Fruit fly (Drosophila melanogaster): ENCODE data around the gene Or33c.

Or33c gene

DNA sequence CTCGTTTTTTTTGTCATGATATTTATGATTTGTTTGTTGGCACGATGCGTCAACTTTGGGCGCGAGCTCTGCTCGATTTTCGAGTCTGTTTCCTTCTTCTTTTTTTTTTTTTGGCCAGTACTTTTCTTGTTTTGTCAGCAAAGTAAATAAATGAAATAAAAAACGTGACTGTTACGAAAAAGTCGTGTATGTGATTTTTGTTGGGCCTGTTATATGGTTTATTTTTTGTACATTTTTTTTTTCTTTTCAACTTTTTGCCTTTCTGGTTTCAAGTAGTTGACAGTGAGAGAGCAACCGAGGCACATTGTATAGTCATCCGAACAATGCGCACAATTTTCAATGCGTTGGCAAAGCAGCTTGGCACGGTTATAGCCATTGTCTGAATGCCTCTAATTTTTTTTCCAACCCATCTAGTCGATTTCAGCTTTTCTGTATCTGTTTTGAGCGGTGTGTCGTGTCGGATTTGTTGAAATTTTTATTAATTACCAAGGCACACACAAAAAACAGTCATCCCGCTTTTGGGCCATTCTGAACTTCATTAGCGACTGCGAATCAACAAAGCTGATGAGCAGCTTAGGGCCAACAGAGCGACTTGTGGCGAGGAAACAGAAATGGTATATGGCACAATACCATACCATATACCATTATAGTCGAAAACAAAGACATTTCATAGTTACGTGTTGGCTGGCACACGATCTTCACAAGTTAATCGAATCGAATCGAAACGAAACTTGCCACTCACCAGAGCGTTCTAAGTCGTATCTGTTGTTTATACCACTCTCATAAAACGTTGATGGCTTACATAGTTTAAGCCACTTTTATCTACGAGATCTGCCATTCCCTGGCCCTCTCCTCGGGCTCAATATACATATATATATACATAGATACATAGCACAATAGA is 25.9 kb downstream of the Or33c start:
- TF ChIP-seq grn (GFP tag; optimal IDR thresholded peaks at IDR 0.05) (peak; percentile 0), bsh (GFP tag; optimal IDR thresholded peaks at IDR 0.05) (no peak), sd (tag; optimal IDR thresholded peaks at IDR 0.05) (peak; percentile 5), oc (tag; optimal IDR thresholded peaks at IDR 0.05) (peak; percentile 39), CG13894 (tag; optimal IDR thresholded peaks at IDR 0.05) (peak; percentile 51), Med (GFP tag) (peak; percentile 53), CG15269 (tag; optimal IDR thresholded peaks at IDR 0.05) (peak; percentile 73), lmd (GFP tag; IDR thresholded peaks at IDR 0.05) (no peak), sqz (GFP tag; optimal IDR thresholded peaks at IDR 0.05) (peak; percentile 15), Awh (GFP tag; IDR thresholded peaks at IDR 0.05) (peak; percentile 71), chinmo (GFP tag; IDR thresholded peaks at IDR 0.05; ENCODE audit: partially characterized antibody) (0 out of 4 replicates have a peak, but pooled peaks have one; percentile 39), CG12769 (tag; optimal IDR thresholded peaks at IDR 0.05) (peak; percentile 42), Neu2 (GFP tag; optimal IDR thresholded peaks at IDR 0.05; ENCODE audit: borderline replicate concordance) (no peak)

DNA sequence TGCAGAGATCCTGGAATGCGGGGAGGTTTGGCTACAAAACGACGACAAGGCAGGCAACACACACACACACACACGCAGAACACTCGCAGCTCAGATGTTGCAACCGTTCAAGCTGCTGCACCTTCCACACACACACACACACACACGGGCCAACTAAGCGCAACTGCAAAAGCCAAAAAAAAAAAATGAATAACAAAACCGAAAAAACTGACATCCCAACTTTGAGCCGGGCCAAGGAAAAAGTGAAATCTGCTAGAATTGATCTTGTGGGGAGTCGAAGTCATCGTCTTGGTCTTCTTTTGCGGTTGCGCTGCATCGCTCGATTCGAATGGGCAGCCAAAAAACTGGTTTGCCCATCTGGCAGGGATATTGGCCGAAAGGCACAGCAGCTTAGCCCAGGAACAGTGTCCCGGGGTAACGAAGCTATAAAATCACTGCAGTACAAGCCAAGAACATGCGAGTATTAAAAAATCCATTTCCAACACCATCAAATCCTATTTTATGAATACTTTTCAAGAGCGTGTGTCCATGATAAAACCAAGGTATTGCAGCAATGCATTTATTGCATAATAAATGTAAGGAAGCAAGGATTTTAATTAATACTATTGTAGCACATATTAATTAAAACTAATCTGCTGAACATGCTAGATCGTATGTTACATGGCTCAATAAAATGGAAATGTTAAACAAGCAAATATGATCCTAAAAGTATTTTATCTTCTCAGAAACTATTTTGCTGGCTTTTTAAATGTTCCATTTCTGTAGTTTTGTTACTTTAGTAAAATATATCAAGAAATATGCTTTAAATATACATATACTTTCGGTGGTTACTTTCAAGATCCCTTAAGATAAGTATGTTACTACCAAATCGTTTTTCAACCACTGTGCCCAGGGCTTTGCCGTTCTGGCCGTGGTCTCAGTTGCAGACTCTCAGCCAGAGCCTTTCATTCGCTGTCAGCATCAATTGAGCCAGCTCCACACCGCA is 28.1 kb downstream of the Or33c start:
- TF ChIP-seq Drgx (GFP tag; IDR thresholded peaks at IDR 0.05) (0 out of 2 replicates have a peak, but pooled peaks have one; percentile 12), lbe (GFP tag; optimal IDR thresholded peaks at IDR 0.05) (peak; percentile 0), sens (GFP tag) (peak; percentile 79), cg (GFP tag; optimal IDR thresholded peaks at IDR 0.05) (peak; percentile 5), CG34224 (GFP tag; IDR thresholded peaks at IDR 0.05; ENCODE audit: partially characterized antibody) (no peak), CG30403 (GFP tag; optimal IDR thresholded peaks at IDR 0.05) (no peak), Ets65A (GFP tag) (peak; percentile 2), CG11247 (GFP tag; IDR thresholded peaks at IDR 0.05) (0 out of 2 replicates have a peak, but pooled peaks have one; percentile 8)

DNA sequence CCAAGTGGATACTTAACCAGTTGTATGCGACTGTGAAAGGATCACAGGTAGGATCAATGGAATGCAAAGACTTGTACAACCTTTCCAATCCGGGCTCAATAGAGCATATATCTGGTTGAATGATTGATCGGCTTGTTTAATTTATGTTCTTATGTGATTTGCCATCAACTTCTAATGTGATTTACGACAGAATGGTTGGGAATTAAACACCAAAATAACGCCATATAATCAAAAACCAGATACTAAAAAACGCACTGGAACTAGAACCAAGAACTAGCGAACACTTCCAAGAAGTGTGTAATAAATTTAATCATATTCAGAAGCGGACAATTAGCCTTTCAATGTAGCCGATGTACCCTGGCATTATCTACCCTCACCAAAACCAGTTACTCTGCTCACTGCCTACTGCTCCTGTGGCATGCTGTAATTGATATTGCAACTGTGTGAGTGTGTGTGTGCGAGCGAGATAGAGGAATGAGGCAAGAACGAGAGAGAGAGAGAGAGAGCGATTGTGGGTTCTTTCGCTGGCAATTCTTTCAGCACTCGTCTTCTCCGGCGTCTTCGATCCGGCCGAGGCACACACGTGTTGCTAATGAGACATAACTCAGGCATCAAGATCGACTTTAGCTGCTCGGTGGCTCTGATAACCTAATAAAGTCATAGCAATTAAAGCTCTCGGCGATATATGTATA is 31.0 kb downstream of the Or33c start:
- no peak for TF ChIP-seq CG5245 (GFP tag; optimal IDR thresholded peaks at IDR 0.05)
- TF ChIP-seq CG18764 (GFP tag; optimal IDR thresholded peaks at IDR 0.05), result no peak
- TF ChIP-seq sens (GFP tag), result peak; percentile 45
- peak; percentile 10 for TF ChIP-seq pros (GFP tag; optimal IDR thresholded peaks at IDR 0.05)
- TF ChIP-seq cad (GFP tag; optimal IDR thresholded peaks at IDR 0.05), result peak; percentile 40
- no peak for TF ChIP-seq dimm (GFP tag; IDR thresholded peaks at IDR 0.05)
- TF ChIP-seq tll (GFP tag; optimal IDR thresholded peaks at IDR 0.05), result no peak
- peak; percentile 66 for TF ChIP-seq CG1832 (GFP tag; optimal IDR thresholded peaks at IDR 0.05)
- TF ChIP-seq CG9797 (GFP tag; optimal IDR thresholded peaks at IDR 0.05), result no peak
- TF ChIP-seq CG6813 (GFP tag; optimal IDR thresholded peaks at IDR 0.05), result no peak
- no peak for TF ChIP-seq CG11560 (tag; IDR thresholded peaks at IDR 0.05)
- TF ChIP-seq Trl (optimal IDR thresholded peaks at IDR 0.05), result peak in 1 of 2 experiments; percentile 21
- TF ChIP-seq Trl (GFP tag; optimal IDR thresholded peaks at IDR 0.05), result no peak
- no peak for TF ChIP-seq CG12659 (GFP tag; optimal IDR thresholded peaks at IDR 0.05)
- TF ChIP-seq hkb (optimal IDR thresholded peaks at IDR 0.05), result no peak
- no peak for TF ChIP-seq hkb (GFP tag; IDR thresholded peaks at IDR 0.05)
- no peak for TF ChIP-seq so (GFP tag; IDR thresholded peaks at IDR 0.05)
- no peak for TF ChIP-seq CG3838 (GFP tag; optimal IDR thresholded peaks at IDR 0.05)
- TF ChIP-seq CG4360 (GFP tag; IDR thresholded peaks at IDR 0.05), result no peak
- no peak for TF ChIP-seq NfI (GFP tag; optimal IDR thresholded peaks at IDR 0.05)
- TF ChIP-seq Elba2 (GFP tag; optimal IDR thresholded peaks at IDR 0.05), result no peak
- no peak for TF ChIP-seq h (optimal IDR thresholded peaks at IDR 0.05)
- TF ChIP-seq hb (GFP tag; IDR thresholded peaks at IDR 0.05; ENCODE audit: partially characterized antibody), result no peak
- TF ChIP-seq chn (GFP tag; optimal IDR thresholded peaks at IDR 0.05), result no peak

Measured in whole organism, embryonic.